Worm (Caenorhabditis elegans) whole organism, L1 larva: ENCODE measurements around the gene fbxc-25.

Experiments used
- C16A3.4 ChIP-seq: fragments of 150-350 bp; optimal IDR thresholded peaks from 2 replicates; lab custom pipeline; 2014; ENCODE audit warnings: missing biosample characterization, missing genetic modification characterization
- egl-27 ChIP-seq, 2 experiments: fragments of 150-350 bp in 1 of 2; sonication (generic microtip); optimal IDR thresholded peaks; 3 replicates each; lab custom pipeline; 2017 to 2018; ENCODE audit warnings: missing biosample characterization in 2 of 2, missing genetic modification characterization in 2 of 2, missing genetic modification reagents in 2 of 2
- fkh-10 ChIP-seq: sonication (generic microtip); optimal IDR thresholded peaks from 2 replicates; lab custom pipeline; 2017; ENCODE audit warnings: missing biosample characterization, missing genetic modification reagents, missing genetic modification characterization
- lin-15B ChIP-seq: fragments of 150-350 bp; sonication (generic microtip); optimal IDR thresholded peaks from 3 replicates; lab custom pipeline; 2014; ENCODE audit warnings: missing biosample characterization, missing genetic modification characterization
- lsy-2 ChIP-seq, 2 experiments: fragments of 150-350 bp; optimal IDR thresholded peaks; 2 replicates each; lab custom pipeline; 2014; ENCODE audit warnings: missing biosample characterization in 2 of 2, missing genetic modification characterization in 2 of 2
- nhr-47 ChIP-seq: sonication (generic microtip); optimal IDR thresholded peaks from 2 replicates; lab custom pipeline; 2016; ENCODE audit warnings: mild to moderate bottlenecking, missing genetic modification characterization, moderate library complexity, missing compliant biosample characterization
- nhr-76 ChIP-seq: sonication (generic microtip); optimal IDR thresholded peaks from 2 replicates; lab custom pipeline; 2017; ENCODE audit warnings: missing biosample characterization, missing genetic modification characterization
- pag-3 ChIP-seq: sonication (generic microtip); optimal IDR thresholded peaks from 2 replicates; lab custom pipeline; 2017; ENCODE audit warnings: missing genetic modification characterization, mild to moderate bottlenecking, missing compliant biosample characterization, antibody characterized with exemption, borderline replicate concordance; ENCODE audit not compliant: insufficient read depth
- rnt-1 ChIP-seq: sonication (generic microtip); optimal IDR thresholded peaks from 2 replicates; lab custom pipeline; 2016; ENCODE audit warnings: mild to moderate bottlenecking, missing genetic modification characterization, moderate library complexity, missing compliant biosample characterization
- tbx-2 ChIP-seq: sonication (generic microtip); optimal IDR thresholded peaks from 2 replicates; lab custom pipeline; 2016; ENCODE audit warnings: missing genetic modification characterization, missing compliant biosample characterization
- unc-62 ChIP-seq: fragments of 150-350 bp; optimal IDR thresholded peaks from 2 replicates; lab custom pipeline; 2014; ENCODE audit warnings: missing biosample characterization, missing genetic modification reagents, missing genetic modification characterization
- zip-4 ChIP-seq: fragments of 200-800 bp; sonication (Bioruptor generic); optimal IDR thresholded peaks from 2 replicates; lab custom pipeline; 2018; ENCODE audit warnings: mild to moderate bottlenecking, missing genetic modification characterization, moderate library complexity, missing compliant biosample characterization

ce11 chrII:2322857-2323518 lies 26.9 kb upstream of the fbxc-25 start, which contains the start of the genes ZK1240.6 and ZK1240.2:
- TF ChIP-seq nhr-76 = no peak
- TF ChIP-seq fkh-10 (GFP tag; lab: Kevin White, UChicago) = no peak
- TF ChIP-seq unc-62 = no peak
- no peak for TF ChIP-seq egl-27 (tag; optimal IDR thresholded peaks at IDR 0.05; lab: Kevin White, UChicago)
- TF ChIP-seq C16A3.4 (tag; lab: Kevin White, UChicago) = no peak
- TF ChIP-seq rnt-1 = no peak
- TF ChIP-seq nhr-47 = no peak
- no peak for TF ChIP-seq lsy-2 (tag; optimal IDR thresholded peaks at IDR 0.05; lab: Kevin White, UChicago)
- no peak for TF ChIP-seq pag-3 (tag; lab: Kevin White, UChicago)
- TF ChIP-seq lin-15B (tag; lab: Kevin White, UChicago) = no peak
- no peak for TF ChIP-seq tbx-2 (tag; lab: Kevin White, UChicago)
- no peak for TF ChIP-seq zip-4
